Worm (Caenorhabditis elegans) whole organism, young adult: ENCODE results near the gene srd-16.
A peak's percentile ranks its signal among the peaks of the same experiment; 100 is the strongest.

Source experiments
- B0019.2 ChIP-seq: fragments of 200-800 bp; sonication (Bioruptor generic); conservative IDR thresholded peaks from 2 replicates; pipeline ENCODE4 v1.3.6; 2022; ENCODE audit warnings: missing genetic modification reagents, missing genetic modification characterization, missing compliant biosample characterization
- B0261.1 ChIP-seq: sonication (generic microtip); optimal IDR thresholded peaks from 2 replicates; lab custom pipeline; 2016; ENCODE audit warnings: mild to moderate bottlenecking, missing genetic modification characterization, moderate library complexity, missing compliant biosample characterization
- F10E7.11 ChIP-seq: sonication (generic microtip); optimal IDR thresholded peaks from 2 replicates; lab custom pipeline; 2017; ENCODE audit warnings: mild to moderate bottlenecking, missing genetic modification characterization, moderate library complexity, missing compliant biosample characterization
- F22D6.2 ChIP-seq: sonication (generic microtip); optimal IDR thresholded peaks from 2 replicates; lab custom pipeline; 2016; ENCODE audit warnings: mild to moderate bottlenecking, missing genetic modification characterization, missing compliant biosample characterization
- F23B12.7 ChIP-seq: sonication (generic microtip); optimal IDR thresholded peaks from 2 replicates; lab custom pipeline; 2017; ENCODE audit warnings: missing genetic modification characterization, mild to moderate bottlenecking, missing compliant biosample characterization, antibody characterized with exemption, moderate library complexity; ENCODE audit not compliant: insufficient read depth
- F55B11.4 ChIP-seq: sonication (generic microtip); optimal IDR thresholded peaks from 2 replicates; lab custom pipeline; 2016; ENCODE audit warnings: missing compliant biosample characterization, missing genetic modification characterization, borderline replicate concordance; ENCODE audit not compliant: insufficient read depth
- F57C9.4 ChIP-seq: sonication (generic microtip); optimal IDR thresholded peaks from 2 replicates; lab custom pipeline; 2017; ENCODE audit warnings: mild to moderate bottlenecking, missing genetic modification characterization, missing compliant biosample characterization
- K11D2.4 ChIP-seq: fragments of 200-800 bp; sonication (Bioruptor generic); IDR thresholded peaks from 2 replicates; pipeline ENCODE4 v1.3.6; 2022; ENCODE audit warnings: missing genetic modification reagents, missing genetic modification characterization, missing compliant biosample characterization
- Y53G8AR.9 ChIP-seq: fragments of 200-800 bp; sonication (Bioruptor generic); conservative IDR thresholded peaks from 2 replicates; pipeline ENCODE4 v1.3.6; 2022; ENCODE audit warnings: missing genetic modification reagents, missing genetic modification characterization, missing compliant biosample characterization
- Y56A3A.18 ChIP-seq: fragments of 200-800 bp; sonication (Bioruptor generic); IDR thresholded peaks from 2 replicates; pipeline ENCODE4 v1.3.6; 2022; ENCODE audit warnings: missing genetic modification reagents, missing genetic modification characterization, missing compliant biosample characterization
- Y67H2A.10 ChIP-seq: fragments of 200-800 bp; sonication (Bioruptor generic); conservative IDR thresholded peaks from 2 replicates; pipeline ENCODE4 v1.3.6; 2022; ENCODE audit warnings: missing genetic modification reagents, missing genetic modification characterization, missing compliant biosample characterization
- ZK185.1 ChIP-seq: sonication (generic microtip); optimal IDR thresholded peaks from 2 replicates; lab custom pipeline; 2016; ENCODE audit warnings: mild to moderate bottlenecking, missing genetic modification characterization, missing compliant biosample characterization; ENCODE audit not compliant: poor library complexity, severe bottlenecking
- akir-1 ChIP-seq: fragments of 200-800 bp; sonication (Bioruptor generic); optimal IDR thresholded peaks from 2 replicates; lab custom pipeline; 2018; ENCODE audit warnings: mild to moderate bottlenecking, missing genetic modification characterization, moderate library complexity, missing compliant biosample characterization
- aptf-2 ChIP-seq: fragments of 200-800 bp; sonication (Bioruptor generic); conservative IDR thresholded peaks from 2 replicates; pipeline ENCODE4 v1.3.6; 2022; ENCODE audit warnings: missing genetic modification reagents, missing genetic modification characterization, missing compliant biosample characterization
- aptf-3 ChIP-seq: fragments of 200-800 bp; sonication (Bioruptor generic); IDR thresholded peaks from 2 replicates; pipeline ENCODE4 v1.3.6; 2022; ENCODE audit warnings: missing genetic modification characterization, missing compliant biosample characterization
- atf-7 ChIP-seq: sonication (generic microtip); optimal IDR thresholded peaks from 2 replicates; lab custom pipeline; 2017; ENCODE audit warnings: mild to moderate bottlenecking, missing genetic modification characterization, missing compliant biosample characterization
- attf-3 ChIP-seq: fragments of 200-800 bp; sonication (Bioruptor generic); conservative IDR thresholded peaks from 2 replicates; pipeline ENCODE4 v1.3.6; 2022; ENCODE audit warnings: missing genetic modification reagents, missing genetic modification characterization, missing compliant biosample characterization
- attf-5 ChIP-seq: fragments of 200-800 bp; sonication (Bioruptor generic); optimal IDR thresholded peaks from 2 replicates; lab custom pipeline; 2018; ENCODE audit warnings: mild to moderate bottlenecking, missing genetic modification characterization, missing compliant biosample characterization
- attf-6 ChIP-seq: fragments of 200-800 bp; sonication (Bioruptor generic); IDR thresholded peaks from 2 replicates; pipeline ENCODE4 v1.3.6; 2022; ENCODE audit warnings: missing genetic modification reagents, missing genetic modification characterization, missing compliant biosample characterization
- bed-1 ChIP-seq: fragments of 200-800 bp; sonication (Bioruptor generic); IDR thresholded peaks from 2 replicates; pipeline ENCODE4 v1.3.6; 2022; ENCODE audit warnings: missing genetic modification reagents, missing genetic modification characterization, missing compliant biosample characterization
- bed-2 ChIP-seq: fragments of 200-800 bp; sonication (Bioruptor generic); IDR thresholded peaks from 2 replicates; pipeline ENCODE4 v1.3.6; 2022; ENCODE audit warnings: missing genetic modification reagents, missing genetic modification characterization, missing compliant biosample characterization
- ceh-79 ChIP-seq: sonication (generic microtip); optimal IDR thresholded peaks from 2 replicates; lab custom pipeline; 2017; ENCODE audit warnings: mild to moderate bottlenecking, missing genetic modification characterization, missing compliant biosample characterization
- dpff-1 ChIP-seq: sonication (generic microtip); optimal IDR thresholded peaks from 2 replicates; lab custom pipeline; 2017; ENCODE audit warnings: mild to moderate bottlenecking, missing genetic modification characterization, missing compliant biosample characterization
- dpl-1 ChIP-seq: fragments of 150-350 bp; optimal IDR thresholded peaks from 2 replicates; lab custom pipeline; 2014; ENCODE audit warnings: missing biosample characterization, missing genetic modification reagents, missing genetic modification characterization
- egl-18 ChIP-seq: fragments of 200-800 bp; sonication (Bioruptor generic); IDR thresholded peaks from 2 replicates; pipeline ENCODE4 v1.3.6; 2022; ENCODE audit warnings: missing genetic modification reagents, missing genetic modification characterization, missing compliant biosample characterization
- ekl-4 ChIP-seq: fragments of 200-800 bp; sonication (Bioruptor generic); IDR thresholded peaks from 2 replicates; pipeline ENCODE4 v1.3.6; 2022; ENCODE audit warnings: missing genetic modification reagents, missing genetic modification characterization, missing compliant biosample characterization
- fkh-3 ChIP-seq: sonication (generic microtip); optimal IDR thresholded peaks from 2 replicates; lab custom pipeline; 2016; ENCODE audit warnings: mild to moderate bottlenecking, missing genetic modification characterization, missing compliant biosample characterization
- let-526 ChIP-seq: fragments of 200-800 bp; sonication (Bioruptor generic); IDR thresholded peaks from 2 replicates; pipeline ENCODE4 v1.3.6; 2022; ENCODE audit warnings: missing genetic modification reagents, missing genetic modification characterization, missing compliant biosample characterization
- lsl-1 ChIP-seq: fragments of 200-800 bp; sonication (Bioruptor generic); optimal IDR thresholded peaks from 2 replicates; lab custom pipeline; 2018; ENCODE audit warnings: mild to moderate bottlenecking, missing genetic modification characterization, moderate library complexity, missing compliant biosample characterization
- madf-10 ChIP-seq: sonication (generic microtip); optimal IDR thresholded peaks from 2 replicates; lab custom pipeline; 2016; ENCODE audit warnings: mild to moderate bottlenecking, missing genetic modification characterization, missing compliant biosample characterization
- madf-6 ChIP-seq: fragments of 200-800 bp; sonication (Bioruptor generic); IDR thresholded peaks from 2 replicates; pipeline ENCODE4 v1.3.6; 2022; ENCODE audit warnings: missing genetic modification reagents, missing genetic modification characterization, missing compliant biosample characterization
- mcd-1 ChIP-seq: fragments of 200-800 bp; sonication (Bioruptor generic); IDR thresholded peaks from 2 replicates; pipeline ENCODE4 v1.3.6; 2022; ENCODE audit warnings: missing genetic modification reagents, missing genetic modification characterization, missing compliant biosample characterization
- mel-28 ChIP-seq: sonication (generic microtip); optimal IDR thresholded peaks from 2 replicates; lab custom pipeline; 2016; ENCODE audit warnings: borderline replicate concordance, mild to moderate bottlenecking, missing genetic modification characterization, missing compliant biosample characterization
- mes-4 ChIP-seq: sonication (generic microtip); optimal IDR thresholded peaks from 2 replicates; lab custom pipeline; 2016; ENCODE audit warnings: missing genotype, missing genetic modification characterization, missing compliant biosample characterization
- mxl-1 ChIP-seq: sonication (generic microtip); optimal IDR thresholded peaks from 2 replicates; lab custom pipeline; 2016; ENCODE audit warnings: missing genetic modification characterization, missing compliant biosample characterization
- nfyb-1 ChIP-seq: fragments of 200-800 bp; sonication (Bioruptor generic); IDR thresholded peaks from 2 replicates; pipeline ENCODE4 v1.3.6; 2022; ENCODE audit warnings: missing genetic modification reagents, missing genetic modification characterization, missing compliant biosample characterization
- nhr-27 ChIP-seq: fragments of 200-800 bp; sonication (Bioruptor generic); optimal IDR thresholded peaks from 2 replicates; lab custom pipeline; 2018; ENCODE audit warnings: mild to moderate bottlenecking, missing genetic modification characterization, moderate library complexity, missing compliant biosample characterization
- nhr-90 ChIP-seq: sonication (generic microtip); optimal IDR thresholded peaks from 2 replicates; lab custom pipeline; 2016; ENCODE audit warnings: missing genotype, mild to moderate bottlenecking, missing genetic modification characterization, missing compliant biosample characterization
- pbrm-1 ChIP-seq: fragments of 200-800 bp; sonication (Bioruptor generic); IDR thresholded peaks from 2 replicates; pipeline ENCODE4 v1.3.6; 2022; ENCODE audit warnings: missing genetic modification reagents, missing genetic modification characterization, missing compliant biosample characterization
- snpc-4 ChIP-seq, 5 experiments: fragments of 150-350 bp in 1 of 5; sonication (generic microtip) in 4 of 5; optimal IDR thresholded peaks; 2 replicates each; lab custom pipeline; 2014 to 2018; ENCODE audit warnings: missing genetic modification characterization in 5 of 5, missing biosample characterization in 3 of 5, antibody characterized with exemption in 2 of 5, mild to moderate bottlenecking in 2 of 5, missing compliant biosample characterization in 2 of 5, missing genotype in 2 of 5, moderate library complexity in 2 of 5, missing genetic modification reagents in 1 of 5
- somi-1 ChIP-seq: fragments of 200-800 bp; sonication (Bioruptor generic); optimal IDR thresholded peaks from 2 replicates; lab custom pipeline; 2018; ENCODE audit warnings: mild to moderate bottlenecking, missing genetic modification characterization, missing compliant biosample characterization
- tlf-1 ChIP-seq: fragments of 200-800 bp; sonication (Bioruptor generic); optimal IDR thresholded peaks from 2 replicates; lab custom pipeline; 2018; ENCODE audit warnings: mild to moderate bottlenecking, missing genetic modification characterization, missing compliant biosample characterization
- unc-62 ChIP-seq: fragments of 150-350 bp; optimal IDR thresholded peaks from 2 replicates; lab custom pipeline; 2014; ENCODE audit warnings: missing biosample characterization, missing genetic modification reagents, missing genetic modification characterization
- xnd-1 ChIP-seq: sonication (generic microtip); optimal IDR thresholded peaks from 2 replicates; lab custom pipeline; 2016; ENCODE audit warnings: missing genotype, missing genetic modification reagents, missing genetic modification characterization, missing compliant biosample characterization
- ztf-26 ChIP-seq: sonication (generic microtip); optimal IDR thresholded peaks from 2 replicates; lab custom pipeline; 2017; ENCODE audit warnings: missing genetic modification characterization, missing compliant biosample characterization
- ztf-3 ChIP-seq: fragments of 200-800 bp; sonication (Bioruptor generic); optimal IDR thresholded peaks from 2 replicates; lab custom pipeline; 2018; ENCODE audit warnings: mild to moderate bottlenecking, missing genetic modification characterization, missing compliant biosample characterization

srd-16 gene

DNA sequence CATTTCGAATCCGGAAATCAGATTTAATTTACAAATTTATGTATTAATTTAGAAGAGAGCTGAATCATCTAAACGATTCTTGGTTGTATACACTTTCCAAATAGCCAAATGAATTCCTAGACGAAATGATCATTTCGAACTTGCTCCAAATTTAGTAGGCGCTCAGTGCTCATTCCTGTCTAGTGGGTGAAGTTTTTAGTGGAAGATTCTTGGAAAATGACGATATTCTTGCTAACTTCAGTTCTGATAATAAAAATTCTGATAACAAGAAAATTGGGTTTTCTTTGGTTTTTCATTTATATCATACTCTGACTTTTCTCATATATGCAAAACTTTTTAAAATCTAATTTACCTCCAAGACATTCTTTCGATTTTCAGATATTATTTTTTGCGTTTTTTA is 21.9 kb upstream of the srd-16 start:
- TF ChIP-seq nhr-27 (tag; lab: Kevin White, UChicago) (no peak), mcd-1 (GFP tag; lab: Robert Waterston, UW) (no peak), madf-10 (tag; lab: Kevin White, UChicago) (no peak), attf-5 (GFP tag; lab: Kevin White, UChicago) (no peak), ztf-3 (no peak), somi-1 (no peak)

DNA sequence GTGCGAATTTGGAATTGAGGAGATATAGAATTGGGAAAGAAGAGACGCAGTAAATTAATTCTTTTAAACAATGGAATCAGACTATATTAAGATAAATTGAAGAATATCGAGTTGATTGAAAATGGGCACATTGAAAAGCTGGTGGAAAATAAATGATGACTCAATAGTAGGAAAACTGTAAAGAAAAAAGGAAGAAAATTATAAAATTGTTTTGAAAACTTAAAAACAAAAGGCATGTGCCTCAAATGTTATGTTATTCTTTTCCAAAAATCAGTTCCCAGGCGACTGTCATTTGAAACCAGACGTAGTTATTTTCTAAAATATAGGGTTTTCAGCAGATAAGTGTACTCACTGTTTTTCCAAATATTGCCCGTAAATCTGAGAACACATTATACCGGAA is 20.0 kb upstream of the srd-16 start, which contains the start of gene C04E6.12:
C04E6.12 (minus strand) TSS at position 101 of the 400 bp plus-strand sequence.
- no peak for TF ChIP-seq nhr-90 (tag; lab: Kevin White, UChicago)
- TF ChIP-seq F57C9.4 (tag; lab: Kevin White, UChicago), result no peak
- TF ChIP-seq K11D2.4 (GFP tag; lab: Robert Waterston, UW), result no peak
- no peak for TF ChIP-seq B0019.2 (GFP tag; lab: Robert Waterston, UW)
- no peak for TF ChIP-seq F55B11.4 (tag; lab: Kevin White, UChicago)
- no peak for TF ChIP-seq egl-18 (GFP tag; lab: Robert Waterston, UW)
- TF ChIP-seq B0261.1 (tag; lab: Kevin White, UChicago), result no peak
- no peak for TF ChIP-seq let-526 (GFP tag; lab: Robert Waterston, UW)
- no peak for TF ChIP-seq xnd-1
- TF ChIP-seq pbrm-1 (GFP tag; lab: Robert Waterston, UW), result no peak
- no peak for TF ChIP-seq atf-7 (tag; lab: Kevin White, UChicago)
- no peak for TF ChIP-seq ceh-79 (tag; lab: Kevin White, UChicago)
- no peak for TF ChIP-seq Y67H2A.10
- TF ChIP-seq mcd-1 (GFP tag; lab: Robert Waterston, UW), result no peak
- TF ChIP-seq nfyb-1 (GFP tag; lab: Robert Waterston, UW), result no peak
- TF ChIP-seq akir-1 (GFP tag; lab: Kevin White, UChicago), result no peak

DNA sequence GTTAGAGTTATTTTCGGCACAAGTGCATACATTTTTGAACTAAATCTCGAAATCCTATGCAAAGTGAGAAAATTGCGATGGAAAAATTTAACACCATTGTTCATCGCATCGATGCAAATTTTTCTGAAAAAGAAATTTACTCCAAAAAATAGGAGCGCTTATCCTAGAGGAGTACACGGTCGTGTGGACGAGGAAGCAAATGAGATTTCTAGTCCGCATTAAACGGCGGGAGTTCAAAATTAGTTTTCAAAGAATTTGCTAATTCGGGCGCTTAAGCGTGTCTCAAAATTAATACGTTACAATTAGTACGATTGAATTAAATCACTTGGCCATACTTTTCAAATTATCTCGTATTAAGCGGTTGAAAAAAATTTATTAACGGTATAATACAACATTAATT is 17.9 kb upstream of the srd-16 start, which contains the start of gene lrpr-1:
lrpr-1 (minus strand) TSS at position 185 of the 400 bp plus-strand sequence.
- TF ChIP-seq akir-1 (GFP tag; lab: Kevin White, UChicago) (no peak), ZK185.1 (tag; lab: Kevin White, UChicago) (peak; percentile 96), mel-28 (tag; lab: Kevin White, UChicago) (peak; percentile 51), madf-6 (peak; percentile 85), Y53G8AR.9 (GFP tag; lab: Robert Waterston, UW) (no peak), fkh-3 (tag; lab: Kevin White, UChicago) (no peak), attf-3 (GFP tag; lab: Robert Waterston, UW) (peak; percentile 71), F23B12.7 (tag; lab: Kevin White, UChicago) (no peak), aptf-3 (GFP tag; lab: Robert Waterston, UW) (no peak), snpc-4 (GFP tag; optimal IDR thresholded peaks at IDR 0.05; lab: Kevin White, UChicago) (no peak), snpc-4 (tag; optimal IDR thresholded peaks at IDR 0.05; lab: Kevin White, UChicago) (peak in 1 of 4 experiments; percentile 18), bed-1 (GFP tag; lab: Robert Waterston, UW) (no peak), dpl-1 (GFP tag; lab: Kevin White, UChicago) (peak; percentile 81), lsl-1 (GFP tag; lab: Kevin White, UChicago) (peak; percentile 53), ztf-3 (no peak), ztf-26 (tag; lab: Kevin White, UChicago) (no peak), bed-2 (GFP tag; lab: Robert Waterston, UW) (peak; percentile 88), F22D6.2 (tag; lab: Kevin White, UChicago) (peak; percentile 48), mes-4 (tag; lab: Kevin White, UChicago) (no peak), F10E7.11 (tag; lab: Kevin White, UChicago) (no peak), ekl-4 (peak; percentile 73), mxl-1 (no peak), Y56A3A.18 (GFP tag; lab: Robert Waterston, UW) (no peak), tlf-1 (GFP tag; lab: Kevin White, UChicago) (no peak), attf-6 (GFP tag; lab: Robert Waterston, UW) (no peak), unc-62 (GFP tag; lab: Kevin White, UChicago) (no peak), aptf-2 (GFP tag; lab: Robert Waterston, UW) (peak; percentile 79), dpff-1 (tag; lab: Kevin White, UChicago) (no peak), let-526 (GFP tag; lab: Robert Waterston, UW) (0 out of 2 replicates have a peak, but pooled peaks have one; percentile 56)
